Fruit fly (Drosophila melanogaster): ENCODE data around the gene CG15483.

Gene CG15483

DNA sequence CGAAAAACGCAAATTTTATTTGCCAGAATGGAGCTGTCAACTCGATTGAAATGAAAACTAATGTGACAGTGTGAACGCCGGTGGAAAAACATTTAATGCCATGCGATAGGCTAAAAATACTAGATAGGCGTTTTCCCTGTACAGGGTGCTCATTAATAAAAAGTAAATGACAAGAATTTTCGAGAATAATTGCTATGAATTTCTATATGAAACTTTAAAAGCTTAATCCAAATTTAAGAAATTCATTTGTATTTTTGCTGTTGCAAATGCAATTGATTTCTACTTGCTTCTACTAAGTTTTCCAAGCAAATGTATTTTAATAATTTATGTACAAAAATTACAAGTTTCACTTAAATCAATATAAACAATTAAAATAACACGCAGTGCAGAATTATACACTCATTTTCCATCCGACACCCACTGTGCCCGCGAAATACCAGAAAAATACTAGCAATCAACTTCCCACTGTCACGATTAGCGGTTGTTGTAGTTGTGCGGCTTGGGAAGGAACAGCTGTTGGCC lies 39.8 kb downstream of the CG15483 start, which contains the start of gene Pih1D1:
Gene Pih1D1 (minus strand): TSS at position 50 of the 522 bp plus-strand sequence.
- peak; percentile 98 for TF ChIP-seq CG3032 (tag; optimal IDR thresholded peaks at IDR 0.05)
- TF ChIP-seq acj6 (GFP tag; optimal IDR thresholded peaks at IDR 0.05) = peak; percentile 97
- peak; percentile 94 for TF ChIP-seq achi (GFP tag; optimal IDR thresholded peaks at IDR 0.05)
- peak; percentile 90 for TF ChIP-seq CG6792 (GFP tag; optimal IDR thresholded peaks at IDR 0.05)
- peak; percentile 97 for TF ChIP-seq CG8119 (GFP tag; IDR thresholded peaks at IDR 0.05)
- peak; percentile 94 for TF ChIP-seq dac (GFP tag; optimal IDR thresholded peaks at IDR 0.05)
- peak; percentile 93 for TF ChIP-seq CG34406 (GFP tag; optimal IDR thresholded peaks at IDR 0.05)
- TF ChIP-seq Eip93F (GFP tag; optimal IDR thresholded peaks at IDR 0.05) = peak; percentile 74
- no peak for TF ChIP-seq fkh (GFP tag; optimal IDR thresholded peaks at IDR 0.05)
- TF ChIP-seq CG9139 (GFP tag; optimal IDR thresholded peaks at IDR 0.05) = peak; percentile 78
- peak; percentile 97 for TF ChIP-seq CG11294 (GFP tag; IDR thresholded peaks at IDR 0.05)
- TF ChIP-seq CG3919 (GFP tag; optimal IDR thresholded peaks at IDR 0.05) = peak; percentile 96
- TF ChIP-seq CG10631 (GFP tag; optimal IDR thresholded peaks at IDR 0.05) = peak; percentile 97
- TF ChIP-seq Ets96B (tag; optimal IDR thresholded peaks at IDR 0.05) = peak; percentile 94
- TF ChIP-seq net (GFP tag; optimal IDR thresholded peaks at IDR 0.05) = peak; percentile 89
- peak; percentile 95 for TF ChIP-seq CG11902 (GFP tag; optimal IDR thresholded peaks at IDR 0.05)
- peak; percentile 98 for TF ChIP-seq CG4318 (GFP tag; optimal IDR thresholded peaks at IDR 0.05)
- TF ChIP-seq Sox14 (GFP tag; optimal IDR thresholded peaks at IDR 0.05) = peak; percentile 95
- peak; percentile 86 to 97 for TF ChIP-seq salr (GFP tag; optimal IDR thresholded peaks at IDR 0.05)
- TF ChIP-seq esn (GFP tag; optimal IDR thresholded peaks at IDR 0.05) = peak; percentile 96
- TF ChIP-seq CG6854 (GFP tag; optimal IDR thresholded peaks at IDR 0.05) = peak; percentile 49
- peak; percentile 73 for TF ChIP-seq Hr38 (GFP tag; optimal IDR thresholded peaks at IDR 0.05)
- peak; percentile 71 for TF ChIP-seq fd85E (GFP tag; optimal IDR thresholded peaks at IDR 0.05)
- peak; percentile 95 for TF ChIP-seq topi (GFP tag; optimal IDR thresholded peaks at IDR 0.05)
- TF ChIP-seq vri (GFP tag; optimal IDR thresholded peaks at IDR 0.05) = peak; percentile 73
- peak; percentile 97 for TF ChIP-seq Gug (GFP tag; IDR thresholded peaks at IDR 0.05)
- TF ChIP-seq CG8632 (GFP tag; optimal IDR thresholded peaks at IDR 0.05) = peak; percentile 91
- TF ChIP-seq pdm3 (GFP tag; optimal IDR thresholded peaks at IDR 0.05) = peak; percentile 96
- TF ChIP-seq Hr39 (GFP tag; optimal IDR thresholded peaks at IDR 0.05) = peak; percentile 97
- peak; percentile 95 for TF ChIP-seq Ets21C (GFP tag; optimal IDR thresholded peaks at IDR 0.05)
- TF ChIP-seq CG15336 (GFP tag; IDR thresholded peaks at IDR 0.05) = peak; percentile 94
- TF ChIP-seq fd59A (GFP tag; optimal IDR thresholded peaks at IDR 0.05) = peak; percentile 92
- peak; percentile 97 for TF ChIP-seq Hr4 (GFP tag; optimal IDR thresholded peaks at IDR 0.05)
- peak; percentile 95 for TF ChIP-seq Met (GFP tag; optimal IDR thresholded peaks at IDR 0.05)
- TF ChIP-seq CG11762 (GFP tag; optimal IDR thresholded peaks at IDR 0.05; ENCODE audit: insufficient read depth) = peak; percentile 95
- TF ChIP-seq CG6163 (GFP tag; IDR thresholded peaks at IDR 0.05) = peak; percentile 96
- peak; percentile 94 for TF ChIP-seq cyc (GFP tag; optimal IDR thresholded peaks at IDR 0.05)
- TF ChIP-seq Eip75B (GFP tag; optimal IDR thresholded peaks at IDR 0.05) = peak; percentile 94
- peak; percentile 96 for TF ChIP-seq Sox15 (GFP tag; optimal IDR thresholded peaks at IDR 0.05)
- peak; percentile 96 for TF ChIP-seq lz (GFP tag; optimal IDR thresholded peaks at IDR 0.05)
- TF ChIP-seq svp (GFP tag) = peak; percentile 97
- peak; percentile 92 for TF ChIP-seq CG6808 (GFP tag; optimal IDR thresholded peaks at IDR 0.05)
- TF ChIP-seq CG6276 (GFP tag; optimal IDR thresholded peaks at IDR 0.05) = peak; percentile 94
- TF ChIP-seq Sox102F (GFP tag; optimal IDR thresholded peaks at IDR 0.05) = peak; percentile 85
- TF ChIP-seq CG31627 (GFP tag; optimal IDR thresholded peaks at IDR 0.05) = peak; percentile 97
- peak; percentile 88 for TF ChIP-seq Blimp-1 (GFP tag; optimal IDR thresholded peaks at IDR 0.05)
- peak; percentile 99 for TF ChIP-seq Eip78C (GFP tag)
- TF ChIP-seq CG7368 (GFP tag; optimal IDR thresholded peaks at IDR 0.05) = peak; percentile 84
- TF ChIP-seq Smox (GFP tag; optimal IDR thresholded peaks at IDR 0.05) = peak; percentile 94
- TF ChIP-seq spab (GFP tag; optimal IDR thresholded peaks at IDR 0.05) = peak; percentile 89
- peak; percentile 75 to 93 for TF ChIP-seq ss (GFP tag; optimal IDR thresholded peaks at IDR 0.05)
- peak; percentile 94 for TF ChIP-seq CG8319 (GFP tag; optimal IDR thresholded peaks at IDR 0.05)
